Worm (Caenorhabditis elegans): ENCODE results near the gene hpo-19.

Gene hpo-19

DNA sequence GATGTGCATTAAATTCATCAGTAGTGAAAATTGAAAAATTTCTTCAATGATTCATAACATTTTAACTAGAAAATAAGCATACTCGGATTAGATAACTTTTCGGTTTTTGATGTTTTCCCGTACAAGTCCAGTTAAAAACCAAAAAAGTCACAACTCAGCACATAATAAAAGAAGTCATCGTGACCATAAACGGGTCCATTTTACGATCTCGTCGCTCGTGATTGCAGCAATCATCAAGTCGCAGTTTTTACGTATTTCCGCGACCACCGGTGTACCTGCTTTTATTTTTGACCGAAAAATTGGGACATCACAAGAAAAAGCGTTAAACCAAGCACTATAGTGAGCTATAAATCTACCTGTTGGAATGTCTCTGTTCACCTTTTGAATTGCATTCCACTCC, 24.8 kb downstream of the hpo-19 start:
- no peak for TF ChIP-seq ztf-29 (GFP tag; IDR thresholded peaks at IDR 0.05)
- no peak for TF ChIP-seq klf-2 (GFP tag; conservative IDR thresholded peaks at IDR 0.05)
- no peak for TF ChIP-seq ref-1 (GFP tag; conservative IDR thresholded peaks at IDR 0.05)
- TF ChIP-seq flt-1 (GFP tag; IDR thresholded peaks at IDR 0.05): no peak
- no peak for TF ChIP-seq cog-1 (tag; optimal IDR thresholded peaks at IDR 0.05)
- no peak for TF ChIP-seq med-1 (GFP tag; optimal IDR thresholded peaks at IDR 0.05; ENCODE audit: insufficient read depth)
- no peak for TF ChIP-seq ztf-23 (GFP tag; IDR thresholded peaks at IDR 0.05)
- no peak for TF ChIP-seq tab-1 (GFP tag; IDR thresholded peaks at IDR 0.05)
- no peak for TF ChIP-seq T22C8.4 (GFP tag; IDR thresholded peaks at IDR 0.05)

DNA sequence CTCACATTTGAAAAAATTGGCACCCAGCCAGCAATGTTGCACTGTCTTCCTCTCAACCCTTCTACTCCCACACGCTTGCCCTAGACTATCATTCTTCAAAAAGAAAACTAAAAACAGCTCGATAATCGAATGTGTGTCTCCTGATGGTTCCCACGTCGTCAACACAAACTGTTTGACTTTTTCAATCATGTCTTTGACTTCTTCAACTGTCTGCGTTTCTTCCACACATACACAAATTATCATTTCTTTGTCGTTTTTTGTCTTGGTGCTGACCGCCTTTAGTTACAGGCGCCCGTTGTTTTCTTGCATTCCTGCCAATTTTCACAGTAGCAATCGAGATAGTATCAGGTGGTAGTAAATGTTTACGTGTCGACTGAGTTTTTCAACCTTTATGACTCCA, 26.2 kb downstream of the hpo-19 start:
- TF ChIP-seq klf-2 (GFP tag; conservative IDR thresholded peaks at IDR 0.05) (no peak), ref-1 (GFP tag; conservative IDR thresholded peaks at IDR 0.05) (no peak), ztf-29 (GFP tag; IDR thresholded peaks at IDR 0.05) (no peak), tab-1 (GFP tag; IDR thresholded peaks at IDR 0.05) (no peak), ztf-23 (GFP tag; IDR thresholded peaks at IDR 0.05) (no peak), med-1 (GFP tag; optimal IDR thresholded peaks at IDR 0.05; ENCODE audit: insufficient read depth) (no peak), cog-1 (tag; optimal IDR thresholded peaks at IDR 0.05) (no peak), T22C8.4 (GFP tag; IDR thresholded peaks at IDR 0.05) (no peak), flt-1 (GFP tag; IDR thresholded peaks at IDR 0.05) (no peak)

DNA sequence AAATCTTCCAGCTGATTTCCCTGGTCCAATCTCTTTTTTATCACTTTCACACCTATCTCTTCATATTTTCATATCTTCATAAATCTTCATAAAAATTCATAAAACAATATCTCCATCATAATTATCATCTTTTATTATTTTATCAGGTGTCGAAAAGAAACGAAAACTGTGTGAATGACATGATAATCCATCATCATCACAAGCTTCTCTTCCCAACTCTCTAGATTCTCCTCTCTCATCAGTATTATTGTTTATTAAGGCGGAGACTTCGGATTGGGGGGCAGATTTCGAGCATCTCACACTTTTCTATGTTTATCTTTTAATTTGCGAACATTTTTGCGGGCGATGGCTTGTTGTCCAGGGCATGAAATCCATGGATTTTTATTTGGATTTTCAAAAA, 27.8 kb downstream of the hpo-19 start:
- TF ChIP-seq cog-1 (tag; optimal IDR thresholded peaks at IDR 0.05) (no peak), T22C8.4 (GFP tag; IDR thresholded peaks at IDR 0.05) (no peak), ref-1 (GFP tag; conservative IDR thresholded peaks at IDR 0.05) (no peak), ztf-29 (GFP tag; IDR thresholded peaks at IDR 0.05) (no peak)

DNA sequence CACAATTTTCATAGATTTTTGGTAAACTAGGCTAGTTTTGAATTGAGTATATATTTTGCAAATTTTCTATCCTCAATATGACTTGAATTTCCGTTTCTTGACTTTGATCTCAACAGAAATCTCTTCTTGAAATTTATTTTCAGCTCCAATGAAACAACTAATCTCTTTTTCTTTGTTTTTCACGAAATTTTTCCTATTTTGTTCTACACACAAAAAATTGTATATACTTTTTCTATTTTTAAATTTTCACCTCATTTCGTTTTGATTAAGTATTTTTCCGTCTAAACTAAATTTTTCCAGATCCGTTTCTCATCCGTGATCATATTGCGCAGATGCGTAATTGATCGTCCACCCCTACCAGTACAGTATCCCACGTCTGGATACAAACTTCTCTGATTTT, 28.3 kb downstream of the hpo-19 start, which contains the start of gene unc-83:
Gene unc-83, plus strand, starts transcription at position 301 of the 400 bp plus-strand sequence.
- TF ChIP-seq T22C8.4 (GFP tag; IDR thresholded peaks at IDR 0.05): no peak
- TF ChIP-seq klf-2 (GFP tag; conservative IDR thresholded peaks at IDR 0.05): no peak
- no peak for TF ChIP-seq med-1 (GFP tag; optimal IDR thresholded peaks at IDR 0.05; ENCODE audit: insufficient read depth)
- no peak for TF ChIP-seq ztf-23 (GFP tag; IDR thresholded peaks at IDR 0.05)
- no peak for TF ChIP-seq tab-1 (GFP tag; IDR thresholded peaks at IDR 0.05)
- TF ChIP-seq flt-1 (GFP tag; IDR thresholded peaks at IDR 0.05): no peak
- no peak for TF ChIP-seq ztf-29 (GFP tag; IDR thresholded peaks at IDR 0.05)
- no peak for TF ChIP-seq ref-1 (GFP tag; conservative IDR thresholded peaks at IDR 0.05)
- no peak for TF ChIP-seq cog-1 (tag; optimal IDR thresholded peaks at IDR 0.05)

DNA sequence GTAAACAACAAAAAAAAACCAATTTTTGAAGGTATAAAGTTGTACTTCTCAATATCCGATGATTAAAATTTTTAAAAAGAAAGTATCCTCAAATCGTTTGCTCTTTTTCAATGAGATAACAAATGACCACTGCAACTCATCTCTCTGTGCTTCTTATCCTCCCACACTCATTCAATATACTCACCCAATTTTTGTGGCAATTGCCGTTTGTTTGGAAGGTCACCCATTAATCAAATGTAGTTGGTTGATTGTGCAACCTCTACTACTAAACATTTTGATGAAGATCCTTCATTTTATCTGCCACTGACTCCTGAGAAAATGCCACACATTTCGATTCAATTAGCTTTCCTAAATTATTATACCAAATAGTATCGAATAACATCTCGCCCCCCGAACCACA, 31.2 kb downstream of the hpo-19 start:
- no peak for TF ChIP-seq T22C8.4 (GFP tag; IDR thresholded peaks at IDR 0.05)

DNA sequence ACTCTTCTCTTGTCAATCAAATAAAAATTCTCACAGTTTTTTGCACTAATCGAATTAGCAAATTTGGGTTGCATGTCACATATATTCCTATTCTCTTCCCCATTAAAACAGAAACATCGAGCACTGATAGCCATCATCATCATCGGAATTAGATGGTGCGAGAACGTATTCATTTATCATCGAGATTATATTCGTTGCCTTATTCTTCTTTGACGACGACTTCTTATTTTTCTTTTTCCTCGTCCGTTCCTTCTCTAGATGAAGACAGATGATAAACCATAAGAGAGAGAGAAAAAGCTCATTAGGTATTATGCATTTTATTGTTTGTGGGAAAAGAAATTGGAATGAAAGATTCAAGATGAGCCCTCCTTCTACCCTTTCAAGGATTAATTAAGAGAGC, 34.8 kb downstream of the hpo-19 start:
- TF ChIP-seq med-1 (GFP tag; optimal IDR thresholded peaks at IDR 0.05; ENCODE audit: insufficient read depth): no peak
- no peak for TF ChIP-seq ref-1 (GFP tag; conservative IDR thresholded peaks at IDR 0.05)
- TF ChIP-seq cog-1 (tag; optimal IDR thresholded peaks at IDR 0.05): no peak
- no peak for TF ChIP-seq flt-1 (GFP tag; IDR thresholded peaks at IDR 0.05)
- TF ChIP-seq ztf-23 (GFP tag; IDR thresholded peaks at IDR 0.05): no peak
- TF ChIP-seq klf-2 (GFP tag; conservative IDR thresholded peaks at IDR 0.05): no peak
- no peak for TF ChIP-seq T22C8.4 (GFP tag; IDR thresholded peaks at IDR 0.05)
- TF ChIP-seq ztf-29 (GFP tag; IDR thresholded peaks at IDR 0.05): no peak
- no peak for TF ChIP-seq tab-1 (GFP tag; IDR thresholded peaks at IDR 0.05)

DNA sequence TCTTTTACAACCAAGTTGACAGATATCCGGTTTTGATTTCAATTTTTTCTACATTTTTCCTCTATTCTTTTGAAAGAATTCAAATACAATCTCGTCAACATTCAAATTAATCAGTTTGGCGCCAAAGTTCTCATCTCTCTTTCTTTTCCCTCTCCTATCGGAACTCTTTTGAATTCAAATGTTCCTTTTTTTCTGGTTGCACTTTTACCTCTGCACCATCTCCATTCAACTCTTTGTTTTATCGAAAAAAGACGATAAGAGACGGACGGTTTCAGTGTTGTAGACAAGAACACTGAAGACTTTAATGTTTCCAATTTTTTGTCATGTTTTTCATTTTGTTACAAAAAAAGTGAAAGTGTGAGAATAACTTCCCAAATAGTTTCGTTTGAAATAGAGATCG, 39.6 kb downstream of the hpo-19 start:
- no peak for TF ChIP-seq klf-2 (GFP tag; conservative IDR thresholded peaks at IDR 0.05)
- TF ChIP-seq T22C8.4 (GFP tag; IDR thresholded peaks at IDR 0.05): no peak
- no peak for TF ChIP-seq ref-1 (GFP tag; conservative IDR thresholded peaks at IDR 0.05)
- TF ChIP-seq ztf-29 (GFP tag; IDR thresholded peaks at IDR 0.05): no peak
- no peak for TF ChIP-seq tab-1 (GFP tag; IDR thresholded peaks at IDR 0.05)
- TF ChIP-seq flt-1 (GFP tag; IDR thresholded peaks at IDR 0.05): no peak
- TF ChIP-seq cog-1 (tag; optimal IDR thresholded peaks at IDR 0.05): no peak
- no peak for TF ChIP-seq med-1 (GFP tag; optimal IDR thresholded peaks at IDR 0.05; ENCODE audit: insufficient read depth)
- TF ChIP-seq ztf-23 (GFP tag; IDR thresholded peaks at IDR 0.05): no peak

DNA sequence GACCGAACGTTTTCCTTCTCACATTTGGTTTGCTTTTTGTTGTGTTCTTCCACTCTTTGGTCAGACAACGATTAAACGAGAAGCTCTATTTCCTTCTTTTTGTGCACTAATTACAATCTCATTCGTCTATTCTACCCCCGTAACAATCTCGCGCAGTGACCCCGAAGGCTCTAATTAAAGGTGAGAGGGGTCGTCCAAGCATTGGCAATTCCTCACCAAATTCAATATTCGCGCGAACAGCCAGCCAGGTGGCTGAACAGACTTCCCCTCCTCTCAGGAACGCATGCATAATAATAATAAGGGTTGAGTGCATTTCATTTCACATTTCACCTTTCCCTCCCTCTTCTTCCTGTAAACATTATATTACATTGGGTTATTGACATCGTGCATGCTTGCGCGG, 48.7 kb downstream of the hpo-19 start:
- TF ChIP-seq med-1 (GFP tag; optimal IDR thresholded peaks at IDR 0.05; ENCODE audit: insufficient read depth) (no peak), flt-1 (GFP tag; IDR thresholded peaks at IDR 0.05) (no peak), tab-1 (GFP tag; IDR thresholded peaks at IDR 0.05) (no peak), ztf-29 (GFP tag; IDR thresholded peaks at IDR 0.05) (no peak), ztf-23 (GFP tag; IDR thresholded peaks at IDR 0.05) (no peak), cog-1 (tag; optimal IDR thresholded peaks at IDR 0.05) (peak; percentile 12)
